Worm (Caenorhabditis elegans) whole organism, L1 larva: Measurements from ENCODE around the gene T24D5.1.

Source experiments
- C04F5.9 ChIP-seq: sonication (generic microtip); optimal IDR thresholded peaks from 2 replicates; lab custom pipeline; 2016; ENCODE audit warnings: missing genetic modification characterization, missing compliant biosample characterization
- ama-1 ChIP-seq: fragments of 150-350 bp; optimal IDR thresholded peaks from 2 replicates; lab custom pipeline; 2014
- ceh-82 ChIP-seq, 3 experiments: fragments of 150-350 bp in 1 of 3; sonication (generic microtip) in 2 of 3; optimal IDR thresholded peaks; 2 replicates each; lab custom pipeline; 2014 to 2017; ENCODE audit warnings: missing biosample characterization in 3 of 3, missing genetic modification characterization in 3 of 3
- dpl-1 ChIP-seq, 3 experiments: fragments of 150-350 bp in 2 of 3; sonication (generic microtip) in 1 of 3; optimal IDR thresholded peaks; 2 replicates each; lab custom pipeline; 2014 to 2017; ENCODE audit warnings: missing biosample characterization in 3 of 3, missing genetic modification characterization in 3 of 3, missing genetic modification reagents in 3 of 3
- efl-3 ChIP-seq: fragments of 200-800 bp; sonication (Bioruptor generic); optimal IDR thresholded peaks from 2 replicates; lab custom pipeline; 2018; ENCODE audit warnings: mild to moderate bottlenecking, missing genetic modification characterization, missing compliant biosample characterization
- egl-27 ChIP-seq, 2 experiments: fragments of 150-350 bp in 1 of 2; sonication (generic microtip); optimal IDR thresholded peaks; 3 replicates each; lab custom pipeline; 2017 to 2018; ENCODE audit warnings: missing biosample characterization in 2 of 2, missing genetic modification characterization in 2 of 2, missing genetic modification reagents in 2 of 2
- elt-2 ChIP-seq: sonication (generic microtip); optimal IDR thresholded peaks from 2 replicates; lab custom pipeline; 2016; ENCODE audit warnings: missing genetic modification characterization, mild to moderate bottlenecking, inconsistent platforms, missing compliant biosample characterization, missing genetic modification reagents
- ets-5 ChIP-seq: fragments of 200-800 bp; sonication (Bioruptor generic); IDR thresholded peaks from 2 replicates; pipeline ENCODE4 v1.3.6; 2022; ENCODE audit warnings: missing genetic modification characterization, missing compliant biosample characterization
- fkh-8 ChIP-seq: sonication (generic microtip); optimal IDR thresholded peaks from 2 replicates; lab custom pipeline; 2016; ENCODE audit warnings: mild to moderate bottlenecking, missing genetic modification characterization, missing compliant biosample characterization
- grh-1 ChIP-seq: fragments of 200-800 bp; sonication (Bioruptor generic); IDR thresholded peaks from 2 replicates; pipeline ENCODE4 v1.3.6; 2022; ENCODE audit warnings: missing genetic modification reagents, missing genetic modification characterization, missing compliant biosample characterization
- hlh-17 ChIP-seq: fragments of 200-800 bp; sonication (Bioruptor generic); optimal IDR thresholded peaks from 2 replicates; lab custom pipeline; 2018; ENCODE audit warnings: missing genetic modification characterization, mild to moderate bottlenecking, missing compliant biosample characterization, moderate library complexity, borderline replicate concordance
- hlh-4 ChIP-seq: sonication (generic microtip); optimal IDR thresholded peaks from 2 replicates; lab custom pipeline; 2016; ENCODE audit warnings: mild to moderate bottlenecking, missing genetic modification characterization, missing compliant biosample characterization
- lin-13 ChIP-seq: fragments of 150-350 bp; optimal IDR thresholded peaks from 2 replicates; lab custom pipeline; 2014; ENCODE audit warnings: missing biosample characterization, missing genetic modification reagents, missing genetic modification characterization
- lin-39 ChIP-seq: fragments of 150-350 bp; optimal IDR thresholded peaks from 2 replicates; lab custom pipeline; 2014; ENCODE audit warnings: missing biosample characterization, missing genetic modification reagents, missing genetic modification characterization
- lsy-2 ChIP-seq, 2 experiments: fragments of 150-350 bp; optimal IDR thresholded peaks; 2 replicates each; lab custom pipeline; 2014; ENCODE audit warnings: missing biosample characterization in 2 of 2, missing genetic modification characterization in 2 of 2
- mef-2 ChIP-seq: fragments of 150-350 bp; optimal IDR thresholded peaks from 2 replicates; lab custom pipeline; 2014; ENCODE audit warnings: missing biosample characterization, missing genetic modification characterization
- nhr-20 ChIP-seq: sonication (generic microtip); optimal IDR thresholded peaks from 2 replicates; lab custom pipeline; 2016; ENCODE audit warnings: mild to moderate bottlenecking, missing genetic modification characterization, missing compliant biosample characterization
- nhr-28 ChIP-seq: fragments of 150-350 bp; optimal IDR thresholded peaks from 2 replicates; lab custom pipeline; 2014; ENCODE audit warnings: missing biosample characterization, missing genetic modification characterization
- nhr-71 ChIP-seq: sonication (generic microtip); optimal IDR thresholded peaks from 2 replicates; lab custom pipeline; 2016; ENCODE audit warnings: mild to moderate bottlenecking, missing genetic modification characterization, moderate library complexity, missing compliant biosample characterization
- nhr-76 ChIP-seq: sonication (generic microtip); optimal IDR thresholded peaks from 2 replicates; lab custom pipeline; 2017; ENCODE audit warnings: missing biosample characterization, missing genetic modification characterization
- nhr-77 ChIP-seq: fragments of 150-350 bp; optimal IDR thresholded peaks from 2 replicates; lab custom pipeline; 2014; ENCODE audit warnings: missing biosample characterization, missing genetic modification characterization
- nhr-90 ChIP-seq: sonication (generic microtip); optimal IDR thresholded peaks from 2 replicates; lab custom pipeline; 2016; ENCODE audit warnings: mild to moderate bottlenecking, missing genetic modification characterization, missing compliant biosample characterization; ENCODE audit not compliant: poor library complexity
- pax-3 ChIP-seq: fragments of 200-800 bp; sonication (Bioruptor generic); optimal IDR thresholded peaks from 2 replicates; lab custom pipeline; 2018; ENCODE audit warnings: mild to moderate bottlenecking, missing genetic modification characterization, moderate library complexity, missing compliant biosample characterization
- pqm-1 ChIP-seq: sonication (generic microtip); optimal IDR thresholded peaks from 3 replicates; lab custom pipeline; 2017; ENCODE audit warnings: missing biosample characterization, missing genetic modification characterization
- snu-23 ChIP-seq: sonication (generic microtip); optimal IDR thresholded peaks from 2 replicates; lab custom pipeline; 2016; ENCODE audit warnings: missing genetic modification characterization, missing compliant biosample characterization
- sup-37 ChIP-seq: fragments of 200-800 bp; sonication (Bioruptor generic); optimal IDR thresholded peaks from 2 replicates; lab custom pipeline; 2018; ENCODE audit warnings: mild to moderate bottlenecking, missing genetic modification characterization, missing compliant biosample characterization
- unc-130 ChIP-seq: fragments of 150-350 bp; optimal IDR thresholded peaks from 2 replicates; lab custom pipeline; 2017; ENCODE audit warnings: missing biosample characterization, missing genetic modification characterization, inconsistent platforms
- unc-62 ChIP-seq: fragments of 150-350 bp; optimal IDR thresholded peaks from 2 replicates; lab custom pipeline; 2014; ENCODE audit warnings: missing biosample characterization, missing genetic modification reagents, missing genetic modification characterization
- vab-15 ChIP-seq: sonication (generic microtip); optimal IDR thresholded peaks from 2 replicates; lab custom pipeline; 2017; ENCODE audit warnings: missing genotype, mild to moderate bottlenecking, missing genetic modification characterization, missing compliant biosample characterization

T24D5.1 gene

ce11 chrX:12618447-12618846, 43.9 kb downstream of the T24D5.1 start:
- TF ChIP-seq lin-39 (tag; lab: Kevin White, UChicago) (no peak), elt-2 (tag; lab: Kevin White, UChicago) (no peak), nhr-76 (tag; lab: Kevin White, UChicago) (no peak), sup-37 (GFP tag; lab: Kevin White, UChicago) (no peak), vab-15 (tag; lab: Kevin White, UChicago) (no peak), ets-5 (GFP tag; lab: Robert Waterston, UW) (no peak), pax-3 (tag; lab: Kevin White, UChicago) (no peak), lin-13 (GFP tag; lab: Kevin White, UChicago) (no peak), mef-2 (tag; lab: Kevin White, UChicago) (no peak), C04F5.9 (tag; lab: Kevin White, UChicago) (no peak), nhr-28 (no peak), hlh-17 (no peak), egl-27 (tag; optimal IDR thresholded peaks at IDR 0.05; lab: Kevin White, UChicago) (no peak), unc-62 (GFP tag; lab: Kevin White, UChicago) (no peak), efl-3 (no peak), ama-1 (no peak), nhr-71 (tag; lab: Kevin White, UChicago) (no peak)

- no peak for TF ChIP-seq hlh-4
- no peak for TF ChIP-seq snu-23
- TF ChIP-seq unc-130 (tag; lab: Kevin White, UChicago), result no peak
- no peak for TF ChIP-seq nhr-20
- no peak for TF ChIP-seq efl-3
These were observed 44.6 kb downstream of the T24D5.1 start, which contains the start of gene R09A8.2 for ce11 chrX:12619165-12619564. Gene R09A8.2 (plus strand): TSS chrX:12619465.

ce11 chrX:12620310-12620709, 45.7 kb downstream of the T24D5.1 start:
- TF ChIP-seq dpl-1 (GFP tag; optimal IDR thresholded peaks at IDR 0.05; lab: Kevin White, UChicago) (no peak), nhr-20 (no peak), lsy-2 (tag; optimal IDR thresholded peaks at IDR 0.05; lab: Kevin White, UChicago) (no peak), nhr-77 (no peak), fkh-8 (no peak), nhr-71 (tag; lab: Kevin White, UChicago) (no peak), grh-1 (GFP tag; lab: Robert Waterston, UW) (no peak), nhr-90 (tag; lab: Kevin White, UChicago) (no peak), efl-3 (no peak), ceh-82 (tag; optimal IDR thresholded peaks at IDR 0.05; lab: Kevin White, UChicago) (no peak), pqm-1 (no peak)
